Worm (Caenorhabditis elegans): ENCODE data around the gene ZK829.7.

ZK829.7 gene

ce11 chrIV:11916907-11917306 is 44.4 kb downstream of the ZK829.7 start, which contains the start of gene ZK822.10:
Gene ZK822.10, plus strand, starts transcription at chrIV:11917137.
- TF ChIP-seq him-1 (tag; optimal IDR thresholded peaks at IDR 0.05) (no peak), dao-5 (tag; optimal IDR thresholded peaks at IDR 0.05) (no peak), W03F9.2 (tag; optimal IDR thresholded peaks at IDR 0.05) (no peak)

ce11 chrIV:11915768-11916453 is 45.4 kb downstream of the ZK829.7 start, which contains the start of gene ZK822.9:
Gene ZK822.9, plus strand, starts transcription at chrIV:11915947.
- no peak for TF ChIP-seq him-1 (tag; optimal IDR thresholded peaks at IDR 0.05)
- no peak for TF ChIP-seq W03F9.2 (tag; optimal IDR thresholded peaks at IDR 0.05)
- TF ChIP-seq dao-5 (tag; optimal IDR thresholded peaks at IDR 0.05) = no peak

- TF ChIP-seq W03F9.2 (tag; optimal IDR thresholded peaks at IDR 0.05) (no peak), dao-5 (tag; optimal IDR thresholded peaks at IDR 0.05) (no peak), him-1 (tag; optimal IDR thresholded peaks at IDR 0.05) (no peak)
Measured at ce11 chrIV:11914837-11915737, 46.2 kb downstream of the ZK829.7 start, which contains the start of gene fat-6. Gene fat-6, minus strand, starts transcription at chrIV:11915687.

ce11 chrIV:11914260-11914836 is 47.0 kb downstream of the ZK829.7 start:
- TF ChIP-seq him-1 (tag; optimal IDR thresholded peaks at IDR 0.05) (no peak), dao-5 (tag; optimal IDR thresholded peaks at IDR 0.05) (no peak)

ce11 chrIV:11913295-11913940 is 47.9 kb downstream of the ZK829.7 start:
- TF ChIP-seq W03F9.2 (tag; optimal IDR thresholded peaks at IDR 0.05) (no peak), dao-5 (tag; optimal IDR thresholded peaks at IDR 0.05) (no peak), him-1 (tag; optimal IDR thresholded peaks at IDR 0.05) (no peak)

ce11 chrIV:11911723-11912122 is 49.6 kb downstream of the ZK829.7 start, which contains the start of gene VZK822L.2:
Gene VZK822L.2, plus strand, starts transcription at chrIV:11912023.
- TF ChIP-seq dao-5 (tag; optimal IDR thresholded peaks at IDR 0.05) (no peak), W03F9.2 (tag; optimal IDR thresholded peaks at IDR 0.05) (no peak), him-1 (tag; optimal IDR thresholded peaks at IDR 0.05) (no peak)

All from whole organism, L4/young adult.